Worm (Caenorhabditis elegans): Measurements from ENCODE around the gene mep-1.

mep-1 gene

DNA sequence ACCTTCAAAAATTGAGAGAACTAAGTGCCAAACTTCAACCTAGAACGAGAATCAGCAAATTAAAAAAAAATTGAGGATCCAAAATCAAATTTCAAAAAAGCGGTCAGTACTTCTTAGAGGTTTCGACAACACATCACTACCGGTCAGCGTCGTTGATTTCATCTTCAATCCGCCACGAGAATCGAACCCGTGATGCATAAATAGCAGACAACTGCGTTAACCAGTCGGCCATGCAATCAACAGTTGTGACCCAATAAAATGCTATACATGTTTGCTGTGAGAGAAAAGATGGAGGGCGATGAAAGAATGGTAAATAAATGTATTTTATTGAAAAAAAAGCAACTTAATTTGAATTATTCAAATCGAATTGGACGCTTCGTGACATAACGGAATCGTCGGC lies 25.3 kb downstream of the mep-1 start (continued):
- TF ChIP-seq dpl-1 (GFP tag; optimal IDR thresholded peaks at IDR 0.05) (peak; percentile 21), attf-6 (GFP tag; IDR thresholded peaks at IDR 0.05) (no peak), dpff-1 (tag; optimal IDR thresholded peaks at IDR 0.05) (no peak), lin-40 (tag; optimal IDR thresholded peaks at IDR 0.05) (no peak), F55B11.4 (tag; optimal IDR thresholded peaks at IDR 0.05; ENCODE audit: borderline replicate concordance, insufficient read depth) (no peak), ztf-18 (tag; optimal IDR thresholded peaks at IDR 0.05) (peak; percentile 67), hmg-1.2 (GFP tag; IDR thresholded peaks at IDR 0.05) (peak; percentile 70), repo-1 (tag; optimal IDR thresholded peaks at IDR 0.05) (no peak), ztf-26 (tag; optimal IDR thresholded peaks at IDR 0.05) (peak; percentile 67), mcd-1 (GFP tag; IDR thresholded peaks at IDR 0.05) (no peak; the same call in 1 of the 2 replicates), rpc-1 (optimal IDR thresholded peaks at IDR 0.05) (peak; percentile 98), rpc-1 (tag; optimal IDR thresholded peaks at IDR 0.05) (peak; percentile 95), hmg-20 (GFP tag; IDR thresholded peaks at IDR 0.05) (no peak), K11D2.4 (GFP tag; IDR thresholded peaks at IDR 0.05) (no peak), lsy-27 (tag; optimal IDR thresholded peaks at IDR 0.05; ENCODE audit: borderline replicate concordance, insufficient read depth) (no peak), ZK185.1 (tag; optimal IDR thresholded peaks at IDR 0.05; ENCODE audit: poor library complexity, severe bottlenecking) (peak; percentile 86), nfya-2 (GFP tag; IDR thresholded peaks at IDR 0.05) (no peak), hsf-1 (GFP tag; IDR thresholded peaks at IDR 0.05) (no peak), aptf-2 (GFP tag; conservative IDR thresholded peaks at IDR 0.05) (0 out of 2 replicates have a peak, but pooled peaks have one; percentile 7), B0019.2 (GFP tag; conservative IDR thresholded peaks at IDR 0.05) (no peak; the same call in 1 of the 2 replicates), chd-7 (tag; optimal IDR thresholded peaks at IDR 0.05) (no peak), sea-2 (GFP tag; IDR thresholded peaks at IDR 0.05) (no peak), lag-1 (GFP tag; IDR thresholded peaks at IDR 0.05) (no peak), somi-1 (GFP tag; optimal IDR thresholded peaks at IDR 0.05) (peak; percentile 37), tbp1 (GFP tag; optimal IDR thresholded peaks at IDR 0.05) (peak; percentile 99), T07F8.4 (tag; optimal IDR thresholded peaks at IDR 0.05) (peak; percentile 82), ztf-6 (GFP tag; IDR thresholded peaks at IDR 0.05) (no peak), madf-8 (GFP tag; conservative IDR thresholded peaks at IDR 0.05) (no peak), T26A5.8 (tag; optimal IDR thresholded peaks at IDR 0.05) (no peak), F22D6.2 (tag; optimal IDR thresholded peaks at IDR 0.05) (peak; percentile 46), athp-1 (tag; optimal IDR thresholded peaks at IDR 0.05) (no peak), F39B2.1 (GFP tag; IDR thresholded peaks at IDR 0.05) (no peak), B0261.1 (tag; optimal IDR thresholded peaks at IDR 0.05) (peak; percentile 87), hlh-26 (GFP tag; conservative IDR thresholded peaks at IDR 0.05) (no peak), egl-44 (GFP tag; IDR thresholded peaks at IDR 0.05) (no peak), rcor-1 (GFP tag; IDR thresholded peaks at IDR 0.05) (no peak; the same call in none of the 2 replicates), K12H6.12 (tag; optimal IDR thresholded peaks at IDR 0.05) (peak; percentile 45), fkh-3 (tag; optimal IDR thresholded peaks at IDR 0.05) (no peak), madf-10 (tag; optimal IDR thresholded peaks at IDR 0.05) (no peak), nfyb-1 (GFP tag; IDR thresholded peaks at IDR 0.05) (no peak), snpc-1.3 (tag; optimal IDR thresholded peaks at IDR 0.05; ENCODE audit: insufficient read depth) (peak; percentile 87), Y53G8AR.9 (GFP tag; conservative IDR thresholded peaks at IDR 0.05) (no peak), ccch-3 (GFP tag; optimal IDR thresholded peaks at IDR 0.05) (no peak), ceh-27 (GFP tag; optimal IDR thresholded peaks at IDR 0.05) (no peak), tlf-1 (GFP tag; optimal IDR thresholded peaks at IDR 0.05) (no peak), gei-17 (GFP tag; optimal IDR thresholded peaks at IDR 0.05) (no peak), attf-3 (GFP tag; conservative IDR thresholded peaks at IDR 0.05) (peak; percentile 61; the same call in 1 of the 2 replicates), madf-3 (GFP tag; IDR thresholded peaks at IDR 0.05) (0 out of 2 replicates have a peak, but pooled peaks have one; percentile 20), lir-1 (GFP tag; conservative IDR thresholded peaks at IDR 0.05) (no peak)

Data from whole organism, young adult.